Worm (Caenorhabditis elegans) whole organism, L1 larva: Measurements from ENCODE around the gene clec-29.

Source experiments
- C04F5.9 ChIP-seq: sonication (generic microtip); optimal IDR thresholded peaks from 2 replicates; lab custom pipeline; 2016; ENCODE audit warnings: missing genetic modification characterization, missing compliant biosample characterization
- C16A3.4 ChIP-seq: fragments of 150-350 bp; optimal IDR thresholded peaks from 2 replicates; lab custom pipeline; 2014; ENCODE audit warnings: missing biosample characterization, missing genetic modification characterization
- Y116A8C.19 ChIP-seq: sonication (generic microtip); optimal IDR thresholded peaks from 2 replicates; lab custom pipeline; 2016; ENCODE audit warnings: missing compliant biosample characterization, missing genetic modification characterization, borderline replicate concordance
- aha-1 ChIP-seq: fragments of 150-350 bp; optimal IDR thresholded peaks from 2 replicates; lab custom pipeline; 2014; ENCODE audit warnings: missing biosample characterization, missing genetic modification characterization
- ama-1 ChIP-seq: fragments of 150-350 bp; optimal IDR thresholded peaks from 2 replicates; lab custom pipeline; 2014
- ceh-63 ChIP-seq: fragments of 200-800 bp; sonication (Bioruptor generic); optimal IDR thresholded peaks from 2 replicates; lab custom pipeline; 2018; ENCODE audit warnings: mild to moderate bottlenecking, missing genetic modification characterization, missing compliant biosample characterization
- ceh-8 ChIP-seq: fragments of 200-800 bp; sonication (Bioruptor generic); optimal IDR thresholded peaks from 2 replicates; lab custom pipeline; 2018; ENCODE audit warnings: mild to moderate bottlenecking, missing genetic modification characterization, moderate library complexity, missing compliant biosample characterization
- ces-1 ChIP-seq: fragments of 150-350 bp; optimal IDR thresholded peaks from 2 replicates; lab custom pipeline; 2014; ENCODE audit warnings: missing biosample characterization, missing genetic modification reagents, missing genetic modification characterization
- dsc-1 ChIP-seq: sonication (generic microtip); optimal IDR thresholded peaks from 2 replicates; lab custom pipeline; 2016; ENCODE audit warnings: mild to moderate bottlenecking, missing genetic modification characterization, missing compliant biosample characterization
- egl-27 ChIP-seq, 2 experiments: fragments of 150-350 bp in 1 of 2; sonication (generic microtip); optimal IDR thresholded peaks; 3 replicates each; lab custom pipeline; 2017 to 2018; ENCODE audit warnings: missing biosample characterization in 2 of 2, missing genetic modification characterization in 2 of 2, missing genetic modification reagents in 2 of 2
- elt-2 ChIP-seq: sonication (generic microtip); optimal IDR thresholded peaks from 2 replicates; lab custom pipeline; 2016; ENCODE audit warnings: missing genetic modification characterization, mild to moderate bottlenecking, inconsistent platforms, missing compliant biosample characterization, missing genetic modification reagents
- elt-3 ChIP-seq, 6 experiments: fragments of 150-350 bp in 1 of 6; sonication (generic microtip); optimal IDR thresholded peaks; 2 replicates each; lab custom pipeline; 2017 to 2018; ENCODE audit warnings: missing biosample characterization in 6 of 6, missing genetic modification characterization in 6 of 6, inconsistent platforms in 1 of 6
- fkh-10 ChIP-seq: sonication (generic microtip); optimal IDR thresholded peaks from 2 replicates; lab custom pipeline; 2017; ENCODE audit warnings: missing biosample characterization, missing genetic modification reagents, missing genetic modification characterization
- fkh-8 ChIP-seq: sonication (generic microtip); optimal IDR thresholded peaks from 2 replicates; lab custom pipeline; 2016; ENCODE audit warnings: mild to moderate bottlenecking, missing genetic modification characterization, missing compliant biosample characterization
- fos-1 ChIP-seq: fragments of 150-350 bp; optimal IDR thresholded peaks from 2 replicates; lab custom pipeline; 2014; ENCODE audit warnings: missing biosample characterization, missing genetic modification characterization
- grh-1 ChIP-seq: fragments of 200-800 bp; sonication (Bioruptor generic); IDR thresholded peaks from 2 replicates; pipeline ENCODE4 v1.3.6; 2022; ENCODE audit warnings: missing genetic modification reagents, missing genetic modification characterization, missing compliant biosample characterization
- hlh-17 ChIP-seq: fragments of 200-800 bp; sonication (Bioruptor generic); optimal IDR thresholded peaks from 2 replicates; lab custom pipeline; 2018; ENCODE audit warnings: missing genetic modification characterization, mild to moderate bottlenecking, missing compliant biosample characterization, moderate library complexity, borderline replicate concordance
- irx-1 ChIP-seq: sonication (generic microtip); optimal IDR thresholded peaks from 2 replicates; lab custom pipeline; 2016; ENCODE audit warnings: missing genetic modification characterization, missing compliant biosample characterization
- isw-1 ChIP-seq: fragments of 200-800 bp; sonication (Bioruptor generic); IDR thresholded peaks from 2 replicates; pipeline ENCODE4 v1.3.6; 2022; ENCODE audit warnings: missing genetic modification characterization, missing compliant biosample characterization
- lin-13 ChIP-seq: fragments of 150-350 bp; optimal IDR thresholded peaks from 2 replicates; lab custom pipeline; 2014; ENCODE audit warnings: missing biosample characterization, missing genetic modification reagents, missing genetic modification characterization
- lin-14 ChIP-seq: fragments of 200-800 bp; sonication (Bioruptor generic); optimal IDR thresholded peaks from 2 replicates; lab custom pipeline; 2018; ENCODE audit warnings: mild to moderate bottlenecking, missing genetic modification characterization, moderate library complexity, missing compliant biosample characterization
- lsy-2 ChIP-seq, 2 experiments: fragments of 150-350 bp; optimal IDR thresholded peaks; 2 replicates each; lab custom pipeline; 2014; ENCODE audit warnings: missing biosample characterization in 2 of 2, missing genetic modification characterization in 2 of 2
- mab-9 ChIP-seq: fragments of 200-800 bp; sonication (Bioruptor generic); IDR thresholded peaks from 2 replicates; pipeline ENCODE4 v1.3.6; 2022; ENCODE audit warnings: missing genetic modification reagents, missing genetic modification characterization, missing compliant biosample characterization
- mdl-1 ChIP-seq, 2 experiments: fragments of 150-350 bp; optimal IDR thresholded peaks; 2 replicates each; lab custom pipeline; 2014 to 2017; ENCODE audit warnings: missing biosample characterization in 2 of 2, missing genetic modification characterization in 2 of 2, inconsistent platforms in 1 of 2
- nhr-20 ChIP-seq: sonication (generic microtip); optimal IDR thresholded peaks from 2 replicates; lab custom pipeline; 2016; ENCODE audit warnings: mild to moderate bottlenecking, missing genetic modification characterization, missing compliant biosample characterization
- nhr-71 ChIP-seq: sonication (generic microtip); optimal IDR thresholded peaks from 2 replicates; lab custom pipeline; 2016; ENCODE audit warnings: mild to moderate bottlenecking, missing genetic modification characterization, moderate library complexity, missing compliant biosample characterization
- nhr-84 ChIP-seq: sonication (generic microtip); optimal IDR thresholded peaks from 2 replicates; lab custom pipeline; 2017; ENCODE audit warnings: missing biosample characterization, missing genetic modification characterization
- pax-3 ChIP-seq: fragments of 200-800 bp; sonication (Bioruptor generic); optimal IDR thresholded peaks from 2 replicates; lab custom pipeline; 2018; ENCODE audit warnings: mild to moderate bottlenecking, missing genetic modification characterization, moderate library complexity, missing compliant biosample characterization
- pqm-1 ChIP-seq: sonication (generic microtip); optimal IDR thresholded peaks from 3 replicates; lab custom pipeline; 2017; ENCODE audit warnings: missing biosample characterization, missing genetic modification characterization
- skn-1 ChIP-seq: fragments of 150-350 bp; optimal IDR thresholded peaks from 2 replicates; lab custom pipeline; 2014; ENCODE audit warnings: missing biosample characterization, missing genetic modification characterization
- snpc-4 ChIP-seq: fragments of 150-350 bp; optimal IDR thresholded peaks from 2 replicates; lab custom pipeline; 2014; ENCODE audit warnings: missing biosample characterization, missing genetic modification characterization
- snu-23 ChIP-seq: sonication (generic microtip); optimal IDR thresholded peaks from 2 replicates; lab custom pipeline; 2016; ENCODE audit warnings: missing genetic modification characterization, missing compliant biosample characterization
- sox-4 ChIP-seq: sonication (generic microtip); optimal IDR thresholded peaks from 2 replicates; lab custom pipeline; 2016; ENCODE audit warnings: missing genetic modification characterization, missing compliant biosample characterization
- sup-37 ChIP-seq: fragments of 200-800 bp; sonication (Bioruptor generic); optimal IDR thresholded peaks from 2 replicates; lab custom pipeline; 2018; ENCODE audit warnings: mild to moderate bottlenecking, missing genetic modification characterization, missing compliant biosample characterization
- swsn-7 ChIP-seq: sonication (generic microtip); optimal IDR thresholded peaks from 2 replicates; lab custom pipeline; 2016; ENCODE audit warnings: missing genetic modification characterization, missing compliant biosample characterization
- tbx-2 ChIP-seq: sonication (generic microtip); optimal IDR thresholded peaks from 2 replicates; lab custom pipeline; 2016; ENCODE audit warnings: missing genetic modification characterization, missing compliant biosample characterization
- unc-30 ChIP-seq: sonication (generic microtip); optimal IDR thresholded peaks from 2 replicates; lab custom pipeline; 2017; ENCODE audit warnings: missing biosample characterization, missing genetic modification characterization
- unc-62 ChIP-seq: fragments of 150-350 bp; optimal IDR thresholded peaks from 2 replicates; lab custom pipeline; 2014; ENCODE audit warnings: missing biosample characterization, missing genetic modification reagents, missing genetic modification characterization
- xbp-1 ChIP-seq: sonication (generic microtip); optimal IDR thresholded peaks from 2 replicates; lab custom pipeline; 2016; ENCODE audit warnings: missing genetic modification characterization, missing compliant biosample characterization
- zip-4 ChIP-seq: fragments of 200-800 bp; sonication (Bioruptor generic); optimal IDR thresholded peaks from 2 replicates; lab custom pipeline; 2018; ENCODE audit warnings: mild to moderate bottlenecking, missing genetic modification characterization, moderate library complexity, missing compliant biosample characterization
- ztf-11 ChIP-seq, 2 experiments: sonication (generic microtip); optimal IDR thresholded peaks; 2 replicates each; lab custom pipeline; 2016 to 2017; ENCODE audit warnings: missing genetic modification characterization in 2 of 2, missing biosample characterization in 1 of 2, missing compliant biosample characterization in 1 of 2

clec-29 gene

DNA sequence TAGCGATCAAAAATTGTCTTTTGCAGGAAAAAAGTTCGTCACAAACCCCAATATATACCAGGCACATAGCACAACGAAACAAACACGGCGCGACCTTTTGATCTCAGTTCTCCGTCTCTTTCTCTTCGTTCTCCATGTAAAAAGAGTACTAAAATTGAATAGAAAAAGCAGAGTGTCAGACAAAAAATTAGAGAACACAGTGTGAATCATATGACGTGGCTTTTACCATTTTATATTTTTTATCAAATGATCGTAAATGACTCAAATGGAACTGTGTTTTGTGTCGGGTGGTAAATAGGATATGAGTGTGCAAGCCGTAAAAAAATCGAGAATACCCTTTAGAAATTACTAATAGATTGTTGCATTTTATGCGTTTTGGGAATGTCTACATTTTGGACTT is 13.0 kb downstream of the clec-29 start (continued):
- TF ChIP-seq zip-4, result no peak

- TF ChIP-seq nhr-20, result peak; percentile 25
- TF ChIP-seq hlh-17 (GFP tag; lab: Kevin White, UChicago), result no peak
- TF ChIP-seq fkh-10 (GFP tag; lab: Kevin White, UChicago), result no peak
- no peak for TF ChIP-seq ces-1 (GFP tag; lab: Kevin White, UChicago)
- TF ChIP-seq lin-13, result no peak
- no peak for TF ChIP-seq dsc-1 (tag; lab: Kevin White, UChicago)
- peak in 1 of 2 experiments; percentile 17 for TF ChIP-seq egl-27 (tag; optimal IDR thresholded peaks at IDR 0.05; lab: Kevin White, UChicago)
- TF ChIP-seq pqm-1 (tag; lab: Kevin White, UChicago), result no peak
- peak; percentile 8 for TF ChIP-seq skn-1 (tag; lab: Kevin White, UChicago)
- TF ChIP-seq ceh-63, result no peak
- TF ChIP-seq aha-1 (tag; lab: Kevin White, UChicago), result no peak
- TF ChIP-seq, all 84 proteins: peak for 3
Observed at ce11 chrV:16724574-16724973, 14.4 kb downstream of the clec-29 start.

ce11 chrV:16723744-16724143 is 15.3 kb downstream of the clec-29 start, which contains the start of gene nhr-112:
TSS of gene nhr-112 (minus strand) at chrV:16723844.
- TF ChIP-seq fos-1 (tag; lab: Kevin White, UChicago) (no peak), mdl-1 (tag; optimal IDR thresholded peaks at IDR 0.05; lab: Kevin White, UChicago) (no peak), lsy-2 (tag; optimal IDR thresholded peaks at IDR 0.05; lab: Kevin White, UChicago) (no peak), pax-3 (tag; lab: Kevin White, UChicago) (no peak), swsn-7 (tag; lab: Kevin White, UChicago) (no peak), C16A3.4 (tag; lab: Kevin White, UChicago) (no peak), lin-13 (no peak), nhr-71 (tag; lab: Kevin White, UChicago) (no peak), lin-14 (GFP tag; lab: Kevin White, UChicago) (no peak), unc-30 (tag; lab: Kevin White, UChicago) (no peak), unc-62 (GFP tag; lab: Kevin White, UChicago) (no peak), Y116A8C.19 (tag; lab: Kevin White, UChicago) (no peak), xbp-1 (tag; lab: Kevin White, UChicago) (no peak), sox-4 (tag; lab: Kevin White, UChicago) (no peak), tbx-2 (no peak), nhr-84 (tag; lab: Kevin White, UChicago) (no peak), zip-4 (no peak), ceh-8 (no peak)
- TF ChIP-seq, all 84 proteins: peak for 0

DNA sequence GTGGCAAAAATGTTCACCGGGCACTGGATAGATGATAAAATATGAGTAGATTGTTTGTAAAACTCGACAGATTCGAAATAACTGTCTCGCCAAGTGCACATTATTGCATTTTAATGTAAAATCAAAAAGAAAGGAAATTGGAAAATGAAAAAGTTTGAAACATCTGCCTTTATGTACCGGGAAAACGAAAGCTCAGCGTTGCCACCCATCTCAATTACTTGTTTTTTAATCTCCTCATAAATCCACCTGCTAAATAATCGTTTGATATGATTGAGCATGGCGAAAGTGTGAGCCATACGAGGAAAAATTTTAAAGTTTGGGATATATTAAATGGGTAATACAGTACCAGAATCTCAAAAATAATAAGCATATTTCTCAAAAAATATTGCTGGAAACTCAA is 22.4 kb downstream of the clec-29 start, which contains the start of gene srh-137:
Gene srh-137 (minus strand): TSS at position 101 of the 400 bp plus-strand sequence.
- TF ChIP-seq elt-3 (tag; optimal IDR thresholded peaks at IDR 0.05; lab: Kevin White, UChicago), result no peak
- TF ChIP-seq snu-23 (GFP tag; lab: Kevin White, UChicago), result no peak
- TF ChIP-seq mab-9 (GFP tag; lab: Robert Waterston, UW), result no peak
- no peak for TF ChIP-seq fos-1 (tag; lab: Kevin White, UChicago)
- TF ChIP-seq zip-4, result no peak
- TF ChIP-seq, all 84 proteins: peak for 0

DNA sequence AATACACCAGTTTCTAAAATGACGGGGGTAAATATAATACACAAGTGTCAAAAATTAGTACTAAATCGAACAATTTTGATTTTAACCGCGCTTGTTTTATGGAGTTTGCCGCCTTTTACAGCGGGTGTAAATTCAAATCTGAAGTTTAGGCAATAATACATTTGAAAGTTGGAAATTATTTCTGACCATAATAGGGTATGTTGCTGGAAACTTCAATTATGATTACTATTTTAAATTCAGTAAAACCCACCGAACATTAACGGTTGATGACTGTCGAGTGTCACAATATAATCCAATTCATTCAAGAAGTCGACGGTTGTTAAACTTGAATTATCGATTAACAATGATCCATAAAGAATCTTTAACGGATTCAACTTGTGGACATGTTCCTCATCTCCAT is 25.2 kb downstream of the clec-29 start:
- TF ChIP-seq grh-1 (GFP tag; lab: Robert Waterston, UW), result no peak
- TF ChIP-seq snpc-4, result no peak
- TF ChIP-seq ama-1, result no peak
- no peak for TF ChIP-seq mab-9 (GFP tag; lab: Robert Waterston, UW)
- no peak for TF ChIP-seq irx-1 (tag; lab: Kevin White, UChicago)
- no peak for TF ChIP-seq unc-30 (tag; lab: Kevin White, UChicago)
- no peak for TF ChIP-seq ces-1 (GFP tag; lab: Kevin White, UChicago)
- TF ChIP-seq C04F5.9 (tag; lab: Kevin White, UChicago), result no peak
- no peak for TF ChIP-seq isw-1
- TF ChIP-seq ztf-11 (tag; optimal IDR thresholded peaks at IDR 0.05; lab: Kevin White, UChicago), result no peak
- no peak for TF ChIP-seq fkh-8 (tag; lab: Kevin White, UChicago)
- no peak for TF ChIP-seq sup-37 (GFP tag; lab: Kevin White, UChicago)
- TF ChIP-seq elt-2 (tag; lab: Kevin White, UChicago), result no peak
